Worm (Caenorhabditis elegans): ENCODE measurements around the gene damt-1.

DNA sequence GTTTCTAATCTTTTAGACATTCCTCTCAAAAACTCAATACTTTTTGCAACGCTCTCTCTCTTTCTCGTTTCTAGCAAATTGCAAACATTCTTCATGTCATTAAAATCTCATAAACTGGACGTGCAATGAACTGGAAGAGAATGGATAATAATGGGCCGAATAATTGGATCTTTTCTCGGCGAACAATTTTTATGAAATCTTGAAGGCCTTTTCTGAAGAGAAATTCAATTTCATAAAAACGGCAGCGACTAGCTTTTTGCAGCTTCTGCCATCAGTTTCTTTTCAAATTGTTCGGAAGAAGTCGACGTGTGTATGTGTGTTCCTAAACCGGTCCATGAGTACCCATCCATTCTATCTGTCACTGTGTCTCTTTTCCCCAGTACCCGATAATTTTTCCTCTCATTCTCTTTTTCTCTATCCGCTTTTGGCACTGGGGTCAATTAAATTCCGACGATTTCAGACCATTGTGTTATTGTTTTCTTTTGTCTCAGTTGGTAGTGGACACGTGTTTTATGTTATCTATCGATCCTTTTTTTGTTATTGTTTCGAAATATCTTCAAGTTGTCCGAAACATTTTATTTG lies 17.2 kb upstream of the damt-1 start:
- TF ChIP-seq ama-1 (optimal IDR thresholded peaks at IDR 0.05) = no peak
- TF ChIP-seq fkh-10 (GFP tag; optimal IDR thresholded peaks at IDR 0.05) = no peak
- no peak for TF ChIP-seq sdc-2 (tag; optimal IDR thresholded peaks at IDR 0.05)
- TF ChIP-seq pha-4 (tag; optimal IDR thresholded peaks at IDR 0.05) = no peak
